Worm (Caenorhabditis elegans): ENCODE measurements around the gene ZK185.2.

DNA sequence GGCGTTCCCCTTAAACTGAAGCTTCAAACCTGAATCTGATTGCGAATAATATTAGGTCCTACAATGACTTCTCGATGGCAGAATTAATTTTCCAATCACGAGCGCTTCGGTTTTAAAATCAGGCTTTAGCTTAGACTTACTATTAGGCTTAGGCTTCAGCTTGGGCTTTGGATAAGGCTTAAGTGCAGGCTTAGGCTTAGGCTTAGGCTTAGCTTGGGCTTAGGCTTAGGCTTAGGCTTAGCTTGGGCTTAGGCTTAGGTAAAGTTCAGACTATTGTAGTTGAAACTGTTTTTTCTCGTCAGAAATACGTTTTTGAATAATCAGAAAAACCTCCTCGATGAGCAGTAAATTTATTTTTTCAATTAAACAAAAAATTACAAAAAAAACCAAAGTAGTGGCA is 9.6 kb upstream of the ZK185.2 start:
- no peak for TF ChIP-seq ceh-9 (tag; optimal IDR thresholded peaks at IDR 0.05)
- no peak for TF ChIP-seq unc-42 (tag; optimal IDR thresholded peaks at IDR 0.05)
- no peak for TF ChIP-seq ama-1 (optimal IDR thresholded peaks at IDR 0.05)
- no peak for TF ChIP-seq pqm-1 (tag; optimal IDR thresholded peaks at IDR 0.05)
- no peak for TF ChIP-seq fkh-10 (GFP tag; optimal IDR thresholded peaks at IDR 0.05)
- no peak for TF ChIP-seq ref-2 (tag; optimal IDR thresholded peaks at IDR 0.05)
- TF ChIP-seq hlh-30 (tag; optimal IDR thresholded peaks at IDR 0.05; ENCODE audit: insufficient read depth): no peak
